Fruit fly (Drosophila melanogaster) whole organism, embryonic: Measurements from ENCODE around the gene Pgant8.

ENCODE experiments used
- CG10147 ChIP-seq: fragments of 200-800 bp; sonication (Bioruptor generic); optimal IDR thresholded peaks from 2 replicates; lab custom pipeline; 2019; ENCODE audit warnings: missing biosample characterization, mild to moderate bottlenecking, missing genetic modification characterization, moderate library complexity
- CG12769 ChIP-seq: fragments of 200-800 bp; sonication (Bioruptor generic); optimal IDR thresholded peaks from 2 replicates; lab custom pipeline; 2019; ENCODE audit warnings: missing biosample characterization, mild to moderate bottlenecking, missing genetic modification characterization, moderate library complexity
- CG14441 ChIP-seq: fragments of 200-800 bp; sonication (Bioruptor generic); IDR thresholded peaks from 2 replicates; pipeline ENCODE4 v1.3.6; 2022; ENCODE audit warnings: missing biosample characterization, missing genetic modification characterization
- CG14710 ChIP-seq: fragments of 200-800 bp; sonication (Bioruptor generic); optimal IDR thresholded peaks from 3 replicates; lab custom pipeline; 2019; ENCODE audit warnings: missing biosample characterization, mild to moderate bottlenecking, missing genetic modification characterization, moderate library complexity
- CG15601 ChIP-seq: fragments of 200-800 bp; sonication (Bioruptor generic); optimal IDR thresholded peaks from 3 replicates; lab custom pipeline; 2019; ENCODE audit warnings: missing biosample characterization, mild to moderate bottlenecking, missing genetic modification characterization, moderate library complexity
- CG17829 ChIP-seq: fragments of 200-800 bp; optimal IDR thresholded peaks from 2 replicates; lab custom pipeline; 2019; ENCODE audit warnings: missing biosample characterization, mild to moderate bottlenecking, missing genetic modification characterization, moderate library complexity
- CG18262 ChIP-seq: fragments of 200-800 bp; optimal IDR thresholded peaks from 3 replicates; lab custom pipeline; 2019; ENCODE audit warnings: missing biosample characterization, mild to moderate bottlenecking, missing genetic modification characterization, moderate library complexity
- CG2712 ChIP-seq: fragments of 200-800 bp; optimal IDR thresholded peaks from 3 replicates; lab custom pipeline; 2019; ENCODE audit warnings: missing biosample characterization, mild to moderate bottlenecking, missing genetic modification characterization, moderate library complexity
- CG3726 ChIP-seq: fragments of 200-800 bp; sonication (Bioruptor generic); IDR thresholded peaks from 3 replicates; pipeline ENCODE4, ENCODE4 v1.3.6; 2022; ENCODE audit warnings: missing biosample characterization, missing genetic modification characterization
- CG4360 ChIP-seq: fragments of 200-800 bp; sonication (Bioruptor generic); IDR thresholded peaks from 2 replicates; pipeline ENCODE4 v1.3.6; 2022; ENCODE audit warnings: missing biosample characterization, missing genetic modification characterization
- CG43689 ChIP-seq: fragments of 200-800 bp; sonication (Bioruptor generic); IDR thresholded peaks from 2 replicates; pipeline ENCODE4 v1.3.6; 2022; ENCODE audit warnings: missing biosample characterization, missing genetic modification characterization
- CG4404 ChIP-seq: fragments of 200-800 bp; sonication (Bioruptor generic); IDR thresholded peaks from 2 replicates; pipeline ENCODE4 v1.3.6; 2022; ENCODE audit warnings: missing biosample characterization, missing genetic modification characterization
- CG6654 ChIP-seq: fragments of 200-800 bp; sonication (Bioruptor generic); optimal IDR thresholded peaks from 2 replicates; lab custom pipeline; 2017; ENCODE audit warnings: missing biosample characterization, mild to moderate bottlenecking, missing genetic modification characterization
- CG6765 ChIP-seq: fragments of 200-800 bp; sonication (Bioruptor generic); optimal IDR thresholded peaks from 3 replicates; lab custom pipeline; 2017; ENCODE audit warnings: missing biosample characterization, mild to moderate bottlenecking, missing genetic modification characterization
- CG6813 ChIP-seq: fragments of 200-800 bp; sonication (Bioruptor generic); optimal IDR thresholded peaks from 2 replicates; lab custom pipeline; 2017; ENCODE audit warnings: missing biosample characterization, missing genetic modification characterization, mild to moderate bottlenecking, moderate library complexity, missing genetic modification reagents
- CG7271 ChIP-seq: fragments of 200-800 bp; sonication (Bioruptor generic); optimal IDR thresholded peaks from 2 replicates; lab custom pipeline; 2018; ENCODE audit warnings: missing biosample characterization, mild to moderate bottlenecking, missing genetic modification characterization, moderate library complexity
- CG7357 ChIP-seq: fragments of 200-800 bp; sonication (Bioruptor generic); IDR thresholded peaks from 3 replicates; pipeline ENCODE4 v1.3.6; 2022; ENCODE audit warnings: missing biosample characterization, missing genetic modification characterization
- CG8924 ChIP-seq: fragments of 200-800 bp; optimal IDR thresholded peaks from 3 replicates; lab custom pipeline; 2019; ENCODE audit warnings: missing biosample characterization, mild to moderate bottlenecking, missing genetic modification characterization, moderate library complexity
- CG8944 ChIP-seq: fragments of 200-800 bp; sonication (Bioruptor generic); optimal IDR thresholded peaks from 3 replicates; lab custom pipeline; 2016; ENCODE audit warnings: missing biosample characterization, missing genetic modification characterization
- Fer1 ChIP-seq: fragments of 200-800 bp; sonication (Bioruptor generic); optimal IDR thresholded peaks from 2 replicates; lab custom pipeline; 2017; ENCODE audit warnings: missing biosample characterization, mild to moderate bottlenecking, missing genetic modification characterization
- Gug ChIP-seq: fragments of 200-800 bp; sonication (Bioruptor generic); IDR thresholded peaks from 4 replicates; pipeline ENCODE4 v1.3.6; 2022; ENCODE audit warnings: missing biosample characterization, missing genetic modification characterization
- HHEX ChIP-seq: fragments of 200-800 bp; sonication (Bioruptor generic); optimal IDR thresholded peaks from 3 replicates; lab custom pipeline; 2017; ENCODE audit warnings: missing biosample characterization, mild to moderate bottlenecking, missing genetic modification characterization, missing genetic modification reagents
- HLH4C ChIP-seq: fragments of 200-800 bp; sonication (Bioruptor generic); IDR thresholded peaks from 3 replicates; pipeline ENCODE4 v1.3.6; 2022; ENCODE audit warnings: missing biosample characterization, missing genetic modification characterization; ENCODE audit not compliant: partially characterized antibody
- Hr39 ChIP-seq: fragments of >200 bp; optimal IDR thresholded peaks from 2 replicates; lab custom pipeline; 2017
- Hsf ChIP-seq: fragments of 200-800 bp; sonication (Bioruptor generic); optimal IDR thresholded peaks from 3 replicates; lab custom pipeline; 2016; ENCODE audit warnings: missing biosample characterization, missing genetic modification characterization
- MTF-1 ChIP-seq: fragments of 200-800 bp; sonication (Bioruptor generic); optimal IDR thresholded peaks from 2 replicates; lab custom pipeline; 2018; ENCODE audit warnings: missing biosample characterization, mild to moderate bottlenecking, missing genetic modification characterization, borderline replicate concordance
- PHDP ChIP-seq: fragments of 200-800 bp; sonication (Bioruptor generic); optimal IDR thresholded peaks from 3 replicates; lab custom pipeline; 2018; ENCODE audit warnings: missing biosample characterization, mild to moderate bottlenecking, missing genetic modification characterization, moderate library complexity
- Pdp1 ChIP-seq, 2 experiments: fragments of 200-800 bp; sonication (Bioruptor generic); optimal IDR thresholded peaks; 3 replicates each; lab custom pipeline; 2016; ENCODE audit warnings: missing biosample characterization in 2 of 2, missing genetic modification characterization in 2 of 2, mild to moderate bottlenecking in 1 of 2, moderate library complexity in 1 of 2
- Ptx1 ChIP-seq: fragments of 200-800 bp; sonication (Bioruptor generic); IDR thresholded peaks from 2 replicates; pipeline ENCODE4 v1.3.6; 2022; ENCODE audit warnings: missing biosample characterization, missing genetic modification characterization
- Side ChIP-seq: fragments of 200-800 bp; sonication (Bioruptor generic); optimal IDR thresholded peaks from 2 replicates; lab custom pipeline; 2016; ENCODE audit warnings: missing biosample characterization, missing genetic modification characterization
- Sry-β ChIP-seq: fragments of 200-800 bp; sonication (Bioruptor generic); optimal IDR thresholded peaks from 2 replicates; lab custom pipeline; 2018; ENCODE audit warnings: missing biosample characterization, mild to moderate bottlenecking, missing genetic modification characterization, moderate library complexity
- Vsx1 ChIP-seq: fragments of 200-800 bp; sonication (Bioruptor generic); optimal IDR thresholded peaks from 2 replicates; lab custom pipeline; 2017; ENCODE audit warnings: missing biosample characterization, mild to moderate bottlenecking, missing genetic modification characterization, missing genetic modification reagents
- Xrp1 ChIP-seq: fragments of 200-800 bp; sonication (Bioruptor generic); IDR thresholded peaks from 2 replicates; pipeline ENCODE4 v1.3.6; 2022; ENCODE audit warnings: missing biosample characterization, missing genetic modification characterization
- amos ChIP-seq: fragments of 200-800 bp; sonication (Bioruptor generic); IDR thresholded peaks from 2 replicates; pipeline ENCODE4 v1.3.6; 2022; ENCODE audit warnings: missing biosample characterization, missing genetic modification characterization; ENCODE audit not compliant: partially characterized antibody
- ash1 ChIP-seq: fragments of 200-800 bp; sonication (Bioruptor generic); optimal IDR thresholded peaks from 2 replicates; lab custom pipeline; 2018; ENCODE audit warnings: missing biosample characterization, mild to moderate bottlenecking, missing genetic modification characterization
- btn ChIP-seq: fragments of 200-800 bp; sonication (Bioruptor generic); optimal IDR thresholded peaks from 2 replicates; lab custom pipeline; 2016; ENCODE audit warnings: missing biosample characterization, missing genetic modification characterization
- cas ChIP-seq: fragments of 200-800 bp; sonication (Bioruptor generic); IDR thresholded peaks from 2 replicates; pipeline ENCODE4 v1.3.6; 2022; ENCODE audit warnings: missing biosample characterization, missing genetic modification characterization
- crc ChIP-seq: fragments of 200-800 bp; sonication (Bioruptor generic); optimal IDR thresholded peaks from 2 replicates; lab custom pipeline; 2016; ENCODE audit warnings: missing biosample characterization, missing genetic modification characterization
- crp ChIP-seq, 2 experiments: fragments of 200-800 bp; sonication (Bioruptor generic); optimal IDR thresholded peaks; 2 replicates in 1 of 2; 3 replicates in 1 of 2; lab custom pipeline; 2017; ENCODE audit warnings: missing biosample characterization in 2 of 2, missing genetic modification characterization in 2 of 2, mild to moderate bottlenecking in 1 of 2, moderate library complexity in 1 of 2
- fd102C ChIP-seq: fragments of 200-800 bp; sonication (Bioruptor generic); optimal IDR thresholded peaks from 2 replicates; lab custom pipeline; 2018; ENCODE audit warnings: missing biosample characterization, mild to moderate bottlenecking, missing genetic modification characterization, moderate library complexity
- pfk ChIP-seq: fragments of 200-800 bp; sonication (Bioruptor generic); optimal IDR thresholded peaks from 2 replicates; lab custom pipeline; 2018; ENCODE audit warnings: missing biosample characterization, mild to moderate bottlenecking, missing genetic modification characterization, moderate library complexity
- sens ChIP-seq: fragments of 200-800 bp; sonication (Bioruptor generic); peaks from one replicate; lab custom pipeline; 2016; ENCODE audit warnings: missing biosample characterization, missing genetic modification characterization
- sim ChIP-seq: fragments of 200-800 bp; sonication (Bioruptor generic); IDR thresholded peaks from 2 replicates; pipeline ENCODE4 v1.3.6; 2022; ENCODE audit warnings: missing biosample characterization, missing genetic modification characterization
- sr ChIP-seq: fragments of 200-800 bp; sonication (Bioruptor generic); IDR thresholded peaks from 3 replicates; pipeline ENCODE4 v1.3.6; 2022; ENCODE audit warnings: missing biosample characterization, missing genetic modification characterization
- tll ChIP-seq, 2 experiments: fragments of 200-800 bp in 1 of 2; fragments of >200 bp in 1 of 2; sonication (Bioruptor generic) in 1 of 2; optimal IDR thresholded peaks; 2 replicates each; lab custom pipeline; 2017 to 2019; ENCODE audit warnings: missing biosample characterization in 2 of 2, missing genetic modification characterization in 2 of 2, mild to moderate bottlenecking in 1 of 2, moderate library complexity in 1 of 2
- toy ChIP-seq: fragments of 200-800 bp; sonication (Bioruptor generic); IDR thresholded peaks from 2 replicates; pipeline ENCODE4 v1.3.6; 2022; ENCODE audit warnings: missing biosample characterization, missing genetic modification characterization
- trem ChIP-seq: fragments of 200-800 bp; optimal IDR thresholded peaks from 3 replicates; lab custom pipeline; 2019; ENCODE audit warnings: missing biosample characterization, mild to moderate bottlenecking, missing genetic modification characterization, moderate library complexity
- twi ChIP-seq: fragments of 200-800 bp; optimal IDR thresholded peaks from 2 replicates; lab custom pipeline; 2019; ENCODE audit warnings: missing biosample characterization, mild to moderate bottlenecking, missing genetic modification characterization, moderate library complexity
- yki ChIP-seq: fragments of >200 bp; optimal IDR thresholded peaks from 3 replicates; lab custom pipeline; 2018

The Pgant8 gene

dm6 chr3L:15729306-15730006 is 45.8 kb downstream of the Pgant8 start (continued):
- TF ChIP-seq CG43689 (no peak), toy (no peak), PHDP (tag; lab: Kevin White, UChicago) (peak; percentile 34), Sry-β (GFP tag; lab: Kevin White, UChicago) (no peak), Side (GFP tag; lab: Kevin White, UChicago) (peak; percentile 28), HLH4C (GFP tag; lab: Robert Waterston, UW) (peak; percentile 57; the same call in 1 of the 3 replicates), Hr39 (lab: Kevin White, UChicago) (no peak), MTF-1 (GFP tag; lab: Kevin White, UChicago) (peak; percentile 41), CG6813 (GFP tag; lab: Kevin White, UChicago) (no peak), HHEX (peak; percentile 16), CG10147 (no peak), Pdp1 (GFP tag; optimal IDR thresholded peaks at IDR 0.05; lab: Kevin White, UChicago) (no peak), Vsx1 (GFP tag; lab: Kevin White, UChicago) (peak; percentile 63), pfk (GFP tag; lab: Kevin White, UChicago) (no peak), CG2712 (peak; percentile 3), CG12769 (peak; percentile 25), cas (no peak), crc (no peak)

dm6 chr3L:15731832-15732506 is 48.3 kb downstream of the Pgant8 start:
- no peak for TF ChIP-seq CG6654 (GFP tag; lab: Kevin White, UChicago)
- no peak for TF ChIP-seq sr (GFP tag; lab: Robert Waterston, UW)
- no peak for TF ChIP-seq CG15601 (tag; lab: Kevin White, UChicago)
- TF ChIP-seq yki, result no peak
- TF ChIP-seq CG18262, result peak; percentile 27
- peak; percentile 35 for TF ChIP-seq CG17829 (tag; lab: Kevin White, UChicago)
- no peak for TF ChIP-seq CG14441 (GFP tag; lab: Robert Waterston, UW)
- TF ChIP-seq CG6765, result no peak
- TF ChIP-seq CG7271, result no peak
- no peak for TF ChIP-seq Gug
- no peak for TF ChIP-seq Hsf
- no peak for TF ChIP-seq btn
- TF ChIP-seq CG3726 (GFP tag; lab: Robert Waterston, UW), result no peak
- no peak for TF ChIP-seq ash1 (GFP tag; lab: Kevin White, UChicago)
- TF ChIP-seq Ptx1 (GFP tag; lab: Robert Waterston, UW), result no peak
- TF ChIP-seq CG7357 (GFP tag; lab: Robert Waterston, UW), result no peak
- TF ChIP-seq CG4360 (GFP tag; lab: Robert Waterston, UW), result peak; percentile 63
- peak; percentile 33 for TF ChIP-seq CG14710
- peak; percentile 40; the same call in 1 of the 2 replicates for TF ChIP-seq Xrp1
- TF ChIP-seq fd102C (GFP tag; lab: Kevin White, UChicago), result peak; percentile 32
- no peak for TF ChIP-seq Fer1
- TF ChIP-seq amos (GFP tag; lab: Robert Waterston, UW), result no peak
- TF ChIP-seq twi (tag; lab: Kevin White, UChicago), result peak; percentile 93
- peak; percentile 3 for TF ChIP-seq trem (tag; lab: Kevin White, UChicago)
- peak; percentile 33 for TF ChIP-seq CG8924 (tag; lab: Kevin White, UChicago)
- peak in 1 of 2 experiments; percentile 67 for TF ChIP-seq tll (GFP tag; optimal IDR thresholded peaks at IDR 0.05; lab: Kevin White, UChicago)
- TF ChIP-seq sens, result peak; percentile 45
- no peak for TF ChIP-seq crp (GFP tag; optimal IDR thresholded peaks at IDR 0.05; lab: Kevin White, UChicago)
- no peak for TF ChIP-seq CG8944 (GFP tag; lab: Kevin White, UChicago)
- TF ChIP-seq CG4404 (GFP tag; lab: Robert Waterston, UW), result 0 out of 2 replicates have a peak, but pooled peaks have one; percentile 31
- TF ChIP-seq sim (GFP tag; lab: Robert Waterston, UW), result no peak
